Fruit fly (Drosophila melanogaster) whole organism, prepupa: ENCODE data around the gene CG3199.
A peak's percentile ranks its signal among the peaks of the same experiment; 100 is the strongest.

Experiments used
- CG10631 ChIP-seq: fragments of 200-800 bp; sonication (Bioruptor generic); optimal IDR thresholded peaks from 2 replicates; lab custom pipeline; 2016; ENCODE audit warnings: missing biosample characterization, missing genetic modification characterization
- CG11762 ChIP-seq: fragments of 200-800 bp; sonication (Bioruptor generic); optimal IDR thresholded peaks from 3 replicates; lab custom pipeline; 2016; ENCODE audit warnings: missing biosample characterization, missing genetic modification characterization; ENCODE audit not compliant: insufficient read depth
- CG11902 ChIP-seq: fragments of 200-800 bp; sonication (Bioruptor generic); optimal IDR thresholded peaks from 3 replicates; lab custom pipeline; 2016; ENCODE audit warnings: missing biosample characterization, missing genetic modification characterization
- CG1621 ChIP-seq: fragments of 200-800 bp; sonication (Bioruptor generic); optimal IDR thresholded peaks from 3 replicates; lab custom pipeline; 2018; ENCODE audit warnings: missing biosample characterization, mild to moderate bottlenecking, missing genetic modification characterization
- CG16779 ChIP-seq: fragments of 200-800 bp; sonication (Bioruptor generic); optimal IDR thresholded peaks from 3 replicates; lab custom pipeline; 2017; ENCODE audit warnings: missing biosample characterization, mild to moderate bottlenecking, missing genetic modification characterization
- CG3032 ChIP-seq: fragments of 200-800 bp; optimal IDR thresholded peaks from 2 replicates; lab custom pipeline; 2019; ENCODE audit warnings: missing biosample characterization, mild to moderate bottlenecking, missing genetic modification characterization, moderate library complexity
- CG31627 ChIP-seq: fragments of 200-800 bp; sonication (Bioruptor generic); optimal IDR thresholded peaks from 3 replicates; lab custom pipeline; 2016; ENCODE audit warnings: missing biosample characterization, missing genetic modification characterization
- CG32006 ChIP-seq: fragments of 200-800 bp; sonication (Bioruptor generic); optimal IDR thresholded peaks from 3 replicates; lab custom pipeline; 2017; ENCODE audit warnings: missing biosample characterization, mild to moderate bottlenecking, missing genetic modification characterization
- CG34406 ChIP-seq: fragments of 200-800 bp; sonication (Bioruptor generic); optimal IDR thresholded peaks from 3 replicates; lab custom pipeline; 2016; ENCODE audit warnings: missing biosample characterization, missing genetic modification characterization
- CG4318 ChIP-seq: fragments of 200-800 bp; sonication (Bioruptor generic); optimal IDR thresholded peaks from 3 replicates; lab custom pipeline; 2017; ENCODE audit warnings: missing biosample characterization, mild to moderate bottlenecking, missing genetic modification characterization
- CG6276 ChIP-seq: fragments of 200-800 bp; sonication (Bioruptor generic); optimal IDR thresholded peaks from 2 replicates; lab custom pipeline; 2017; ENCODE audit warnings: missing biosample characterization, mild to moderate bottlenecking, missing genetic modification characterization
- CG6792 ChIP-seq: fragments of 200-800 bp; sonication (Bioruptor generic); optimal IDR thresholded peaks from 3 replicates; lab custom pipeline; 2016; ENCODE audit warnings: missing biosample characterization, missing genetic modification characterization
- CG6808 ChIP-seq: fragments of 200-800 bp; sonication (Bioruptor generic); optimal IDR thresholded peaks from 3 replicates; lab custom pipeline; 2017; ENCODE audit warnings: missing biosample characterization, missing genetic modification characterization, mild to moderate bottlenecking, moderate library complexity, missing genetic modification reagents
- CG6854 ChIP-seq: fragments of 200-800 bp; sonication (Bioruptor generic); optimal IDR thresholded peaks from 2 replicates; lab custom pipeline; 2017; ENCODE audit warnings: missing biosample characterization, mild to moderate bottlenecking, missing genetic modification characterization
- CG7368 ChIP-seq: fragments of 200-800 bp; sonication (Bioruptor generic); optimal IDR thresholded peaks from 3 replicates; lab custom pipeline; 2016; ENCODE audit warnings: missing biosample characterization, missing genetic modification characterization
- CG8119 ChIP-seq: fragments of 200-800 bp; sonication (Bioruptor generic); IDR thresholded peaks from 3 replicates; pipeline ENCODE4 v1.3.6; 2022; ENCODE audit warnings: missing biosample characterization, missing genetic modification characterization
- CG8319 ChIP-seq: fragments of 200-800 bp; sonication (Bioruptor generic); optimal IDR thresholded peaks from 3 replicates; lab custom pipeline; 2016; ENCODE audit warnings: missing biosample characterization, missing genetic modification characterization
- CG9139 ChIP-seq: fragments of 200-800 bp; sonication (Bioruptor generic); optimal IDR thresholded peaks from 3 replicates; lab custom pipeline; 2017; ENCODE audit warnings: missing biosample characterization, mild to moderate bottlenecking, missing genetic modification characterization
- Eip75B ChIP-seq: fragments of 200-800 bp; sonication (Bioruptor generic); optimal IDR thresholded peaks from 3 replicates; lab custom pipeline; 2016; ENCODE audit warnings: missing biosample characterization, missing genetic modification characterization
- Eip78C ChIP-seq: fragments of 200-800 bp; sonication (Bioruptor generic); peaks from one replicate; lab custom pipeline; 2016; ENCODE audit warnings: missing biosample characterization, missing genetic modification characterization
- Eip93F ChIP-seq: fragments of 200-800 bp; sonication (Bioruptor generic); optimal IDR thresholded peaks from 2 replicates; lab custom pipeline; 2016; ENCODE audit warnings: missing biosample characterization, mild to moderate bottlenecking, missing genetic modification characterization
- Ets21C ChIP-seq: fragments of 200-800 bp; sonication (Bioruptor generic); optimal IDR thresholded peaks from 3 replicates; lab custom pipeline; 2016; ENCODE audit warnings: missing biosample characterization, missing genetic modification characterization
- Ets96B ChIP-seq: fragments of 200-800 bp; optimal IDR thresholded peaks from 2 replicates; lab custom pipeline; 2019; ENCODE audit warnings: missing biosample characterization, mild to moderate bottlenecking, missing genetic modification characterization, moderate library complexity
- Hr38 ChIP-seq: sonication (Bioruptor generic); optimal IDR thresholded peaks from 2 replicates; lab custom pipeline; 2016; ENCODE audit warnings: missing biosample characterization, missing genetic modification characterization
- Hr39 ChIP-seq: fragments of 200-800 bp; sonication (Bioruptor generic); optimal IDR thresholded peaks from 2 replicates; lab custom pipeline; 2016; ENCODE audit warnings: missing biosample characterization, missing genetic modification characterization
- Hr4 ChIP-seq: fragments of 200-800 bp; sonication (Bioruptor generic); optimal IDR thresholded peaks from 3 replicates; lab custom pipeline; 2016; ENCODE audit warnings: missing biosample characterization, missing genetic modification characterization
- Lpt ChIP-seq: fragments of 200-800 bp; sonication (Bioruptor generic); optimal IDR thresholded peaks from 3 replicates; lab custom pipeline; 2016; ENCODE audit warnings: missing biosample characterization, missing genetic modification characterization
- Met ChIP-seq: fragments of 200-800 bp; sonication (Bioruptor generic); optimal IDR thresholded peaks from 3 replicates; lab custom pipeline; 2016; ENCODE audit warnings: missing biosample characterization, missing genetic modification characterization
- OdsH ChIP-seq: fragments of 200-800 bp; sonication (Bioruptor generic); optimal IDR thresholded peaks from 3 replicates; lab custom pipeline; 2016; ENCODE audit warnings: missing biosample characterization, missing genetic modification characterization
- Sox102F ChIP-seq: fragments of 200-800 bp; sonication (Bioruptor generic); optimal IDR thresholded peaks from 2 replicates; lab custom pipeline; 2016; ENCODE audit warnings: missing biosample characterization, mild to moderate bottlenecking, missing genetic modification characterization
- Sox14 ChIP-seq: fragments of 200-800 bp; sonication (Bioruptor generic); optimal IDR thresholded peaks from 3 replicates; lab custom pipeline; 2016; ENCODE audit warnings: missing biosample characterization, missing genetic modification characterization
- Sox15 ChIP-seq: fragments of 200-800 bp; sonication (Bioruptor generic); optimal IDR thresholded peaks from 3 replicates; lab custom pipeline; 2016; ENCODE audit warnings: missing biosample characterization, missing genetic modification characterization
- achi ChIP-seq: fragments of 200-800 bp; sonication (Bioruptor generic); optimal IDR thresholded peaks from 3 replicates; lab custom pipeline; 2016; ENCODE audit warnings: missing biosample characterization, missing genetic modification characterization
- acj6 ChIP-seq: fragments of 200-800 bp; sonication (Bioruptor generic); optimal IDR thresholded peaks from 3 replicates; lab custom pipeline; 2016; ENCODE audit warnings: missing biosample characterization, missing genetic modification characterization
- cyc ChIP-seq: fragments of 200-800 bp; sonication (Bioruptor generic); optimal IDR thresholded peaks from 3 replicates; lab custom pipeline; 2016; ENCODE audit warnings: missing biosample characterization, missing genetic modification characterization
- dac ChIP-seq: fragments of 200-800 bp; sonication (Bioruptor generic); optimal IDR thresholded peaks from 2 replicates; lab custom pipeline; 2017; ENCODE audit warnings: missing biosample characterization, mild to moderate bottlenecking, missing genetic modification characterization
- dsx ChIP-seq: fragments of 200-800 bp; optimal IDR thresholded peaks from 3 replicates; lab custom pipeline; 2019; ENCODE audit warnings: missing biosample characterization, mild to moderate bottlenecking, missing genetic modification characterization, moderate library complexity; ENCODE audit not compliant: poor library complexity, severe bottlenecking
- eg ChIP-seq: fragments of 200-800 bp; sonication (Bioruptor generic); IDR thresholded peaks from 3 replicates; pipeline ENCODE4 v1.3.6; 2022; ENCODE audit warnings: missing biosample characterization, missing genetic modification characterization
- esn ChIP-seq: fragments of 200-800 bp; sonication (Bioruptor generic); optimal IDR thresholded peaks from 2 replicates; lab custom pipeline; 2016; ENCODE audit warnings: missing biosample characterization, mild to moderate bottlenecking, missing genetic modification characterization, moderate library complexity
- fd59A ChIP-seq: fragments of 200-800 bp; sonication (Bioruptor generic); optimal IDR thresholded peaks from 2 replicates; lab custom pipeline; 2017; ENCODE audit warnings: missing biosample characterization, mild to moderate bottlenecking, missing genetic modification characterization, missing genetic modification reagents
- fd85E ChIP-seq: fragments of 200-800 bp; sonication (Bioruptor generic); optimal IDR thresholded peaks from 3 replicates; lab custom pipeline; 2016; ENCODE audit warnings: missing biosample characterization, missing genetic modification characterization
- fkh ChIP-seq: fragments of 200-800 bp; sonication (Bioruptor generic); optimal IDR thresholded peaks from 3 replicates; lab custom pipeline; 2017; ENCODE audit warnings: missing biosample characterization, mild to moderate bottlenecking, missing genetic modification characterization, moderate library complexity
- lz ChIP-seq: fragments of 200-800 bp; sonication (Bioruptor generic); optimal IDR thresholded peaks from 3 replicates; lab custom pipeline; 2016; ENCODE audit warnings: missing biosample characterization, missing genetic modification characterization
- net ChIP-seq: fragments of 200-800 bp; sonication (Bioruptor generic); optimal IDR thresholded peaks from 3 replicates; lab custom pipeline; 2016; ENCODE audit warnings: missing biosample characterization, missing genetic modification characterization
- pdm3 ChIP-seq: fragments of 200-800 bp; sonication (Bioruptor generic); optimal IDR thresholded peaks from 3 replicates; lab custom pipeline; 2016; ENCODE audit warnings: missing biosample characterization, missing genetic modification characterization
- topi ChIP-seq: fragments of 200-800 bp; sonication (Bioruptor generic); optimal IDR thresholded peaks from 3 replicates; lab custom pipeline; 2016; ENCODE audit warnings: missing biosample characterization, missing genetic modification characterization
- vri ChIP-seq: fragments of 200-800 bp; sonication (Bioruptor generic); optimal IDR thresholded peaks from 3 replicates; lab custom pipeline; 2016; ENCODE audit warnings: missing biosample characterization, mild to moderate bottlenecking, missing genetic modification characterization

CG3199 gene

DNA sequence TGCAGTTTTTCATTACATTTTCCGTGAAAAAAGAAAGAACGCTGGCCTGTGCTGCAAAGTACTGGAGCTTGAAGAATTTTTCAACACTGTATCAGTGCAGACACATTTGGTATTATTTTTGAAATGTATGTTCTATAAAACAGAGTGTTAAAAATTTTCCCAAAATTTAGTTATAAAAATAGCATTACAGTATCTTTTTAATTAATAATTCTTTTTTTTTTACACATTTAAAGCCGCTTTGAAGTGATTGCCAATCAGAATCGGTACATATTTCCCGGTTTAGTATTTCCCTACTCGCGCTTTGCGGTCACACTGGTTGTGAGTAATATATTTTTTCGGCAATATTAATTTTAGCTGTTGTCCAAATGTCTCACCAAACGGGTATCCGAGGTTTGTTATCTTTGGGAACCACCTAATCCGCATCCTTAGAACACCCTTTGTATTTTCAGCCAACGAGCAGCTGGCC, 40.1 kb upstream of the CG3199 start, which contains the start of the genes Abi and twf (continued):
- TF ChIP-seq Ets21C (GFP tag; lab: Kevin White, UChicago) (peak; percentile 39), CG16779 (tag; lab: Kevin White, UChicago) (no peak), CG11902 (GFP tag; lab: Kevin White, UChicago) (peak; percentile 41), Sox15 (GFP tag; lab: Kevin White, UChicago) (peak; percentile 46), CG32006 (GFP tag; lab: Kevin White, UChicago) (no peak), Hr39 (GFP tag; lab: Kevin White, UChicago) (peak; percentile 55), CG10631 (GFP tag; lab: Kevin White, UChicago) (peak; percentile 72), fd85E (GFP tag; lab: Kevin White, UChicago) (no peak)

DNA sequence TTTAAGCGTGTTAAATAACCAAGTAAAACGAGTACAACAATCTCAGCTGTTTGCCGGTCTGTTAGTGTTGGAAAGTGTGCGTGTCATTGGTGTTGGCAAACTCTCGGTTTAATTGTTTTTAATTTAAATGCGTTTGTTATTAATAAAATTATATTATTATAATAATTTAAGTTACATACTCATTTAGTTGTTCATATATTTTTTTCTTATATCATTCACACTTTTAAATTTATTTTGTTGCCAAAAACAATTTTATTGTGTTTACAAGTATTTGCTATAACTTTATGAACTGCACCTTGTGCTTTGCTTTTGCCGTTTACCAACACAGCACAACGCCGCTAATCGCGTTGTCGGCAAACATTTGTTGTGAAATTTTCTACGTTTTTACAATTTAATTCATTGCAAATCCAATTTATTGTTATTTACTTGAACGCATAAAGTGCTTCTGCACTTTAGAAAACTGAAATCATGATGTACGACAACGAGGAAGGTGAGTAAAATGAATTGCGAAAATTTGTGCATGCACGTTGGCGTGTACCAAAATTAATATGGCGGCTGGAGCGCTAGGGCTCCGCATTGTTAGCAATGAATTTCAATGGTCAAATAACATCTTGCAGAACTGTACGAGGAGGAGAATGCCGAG, 36.9 kb upstream of the CG3199 start, which contains the start of the genes 140up and Polr2B:
140up (minus strand) TSS at position 70 of the 643 bp plus-strand sequence.
Polr2B (plus strand) TSS at position 313 of the 643 bp plus-strand sequence.
- no peak for TF ChIP-seq CG16779 (tag; lab: Kevin White, UChicago)
- TF ChIP-seq pdm3 (GFP tag; lab: Kevin White, UChicago), result peak; percentile 84
- TF ChIP-seq CG10631 (GFP tag; lab: Kevin White, UChicago), result peak; percentile 96
- peak; percentile 87 for TF ChIP-seq CG11762 (GFP tag; lab: Kevin White, UChicago)
- TF ChIP-seq CG8119 (GFP tag; lab: Robert Waterston, UW), result peak; percentile 83
- peak; percentile 87 for TF ChIP-seq lz (GFP tag; lab: Kevin White, UChicago)
- TF ChIP-seq Sox102F (GFP tag; lab: Kevin White, UChicago), result peak; percentile 79
- peak; percentile 92 for TF ChIP-seq CG34406
- TF ChIP-seq OdsH (GFP tag; lab: Kevin White, UChicago), result peak; percentile 93
- peak; percentile 87 for TF ChIP-seq CG6792
- peak; percentile 88 for TF ChIP-seq Ets96B (tag; lab: Kevin White, UChicago)
- peak; percentile 87 for TF ChIP-seq CG8319 (GFP tag; lab: Kevin White, UChicago)
- TF ChIP-seq Sox15 (GFP tag; lab: Kevin White, UChicago), result peak; percentile 87
- TF ChIP-seq vri (GFP tag; lab: Kevin White, UChicago), result peak; percentile 84
- TF ChIP-seq topi (GFP tag; lab: Kevin White, UChicago), result peak; percentile 86
- TF ChIP-seq CG7368 (GFP tag; lab: Kevin White, UChicago), result peak; percentile 88
- peak; percentile 82 for TF ChIP-seq dsx (GFP tag; lab: Kevin White, UChicago)
- TF ChIP-seq Hr38 (GFP tag; lab: Kevin White, UChicago), result no peak
- TF ChIP-seq Sox14 (GFP tag; lab: Kevin White, UChicago), result peak; percentile 73
- peak; percentile 93 for TF ChIP-seq CG3032
- peak; percentile 63 for TF ChIP-seq dac (GFP tag; lab: Kevin White, UChicago)
- no peak for TF ChIP-seq CG6808 (GFP tag; lab: Kevin White, UChicago)
- TF ChIP-seq CG11902 (GFP tag; lab: Kevin White, UChicago), result peak; percentile 88
- TF ChIP-seq CG1621 (tag; lab: Kevin White, UChicago), result peak; percentile 51
- TF ChIP-seq CG9139, result no peak
- peak; percentile 73 for TF ChIP-seq Lpt (GFP tag; lab: Kevin White, UChicago)
- peak; percentile 59 for TF ChIP-seq fd85E (GFP tag; lab: Kevin White, UChicago)
- peak; percentile 78 for TF ChIP-seq Hr4 (GFP tag; lab: Kevin White, UChicago)
- TF ChIP-seq Met, result peak; percentile 86
- TF ChIP-seq esn (GFP tag; lab: Kevin White, UChicago), result peak; percentile 91
- peak; percentile 89 for TF ChIP-seq cyc
- TF ChIP-seq Eip78C (GFP tag; lab: Kevin White, UChicago), result peak; percentile 96
- TF ChIP-seq Hr39 (GFP tag; lab: Kevin White, UChicago), result peak; percentile 87
- TF ChIP-seq acj6, result peak; percentile 92
- TF ChIP-seq CG31627 (GFP tag; lab: Kevin White, UChicago), result peak; percentile 90
- TF ChIP-seq CG6276 (GFP tag; lab: Kevin White, UChicago), result no peak
- TF ChIP-seq fd59A (GFP tag; lab: Kevin White, UChicago), result peak; percentile 71
- TF ChIP-seq achi, result peak; percentile 92
- TF ChIP-seq eg, result peak; percentile 87
- TF ChIP-seq Eip75B (GFP tag; lab: Kevin White, UChicago), result peak; percentile 78
- TF ChIP-seq CG6854 (GFP tag; lab: Kevin White, UChicago), result peak; percentile 57
- peak; percentile 80 for TF ChIP-seq CG4318
- peak; percentile 92 for TF ChIP-seq CG32006 (GFP tag; lab: Kevin White, UChicago)
- peak; percentile 83 for TF ChIP-seq fkh (GFP tag; lab: Kevin White, UChicago)
- TF ChIP-seq net, result peak; percentile 82
- TF ChIP-seq Eip93F (GFP tag; lab: Kevin White, UChicago), result peak; percentile 33
